Fruit fly (Drosophila melanogaster): Measurements from ENCODE around the gene CG14963.

Gene CG14963

dm6 chr3L:3122688-3123316 lies 49.5 kb downstream of the CG14963 start (continued):
- TF ChIP-seq MESR4 (GFP tag; optimal IDR thresholded peaks at IDR 0.05), result no peak
- no peak for TF ChIP-seq croc (GFP tag; conservative IDR thresholded peaks at IDR 0.05)
- peak; percentile 13 for TF ChIP-seq CG10979 (tag; optimal IDR thresholded peaks at IDR 0.05)
- TF ChIP-seq CG15514 (GFP tag; optimal IDR thresholded peaks at IDR 0.05), result no peak
- no peak for TF ChIP-seq CG9215 (GFP tag; IDR thresholded peaks at IDR 0.05)
- no peak for TF ChIP-seq fd3F (GFP tag; optimal IDR thresholded peaks at IDR 0.05)
- TF ChIP-seq Sry-δ (GFP tag; optimal IDR thresholded peaks at IDR 0.05), result no peak
- no peak; the same call in 1 of the 2 replicates for TF ChIP-seq CG32767 (GFP tag; IDR thresholded peaks at IDR 0.05)
- TF ChIP-seq wdn (GFP tag; IDR thresholded peaks at IDR 0.05), result no peak
- no peak for TF ChIP-seq BtbVII (GFP tag; optimal IDR thresholded peaks at IDR 0.05)
- no peak for TF ChIP-seq CG15601 (tag; optimal IDR thresholded peaks at IDR 0.05)
- TF ChIP-seq CG7372 (GFP tag; IDR thresholded peaks at IDR 0.05), result peak; percentile 52
- peak; percentile 6 for TF ChIP-seq CG6254 (GFP tag; optimal IDR thresholded peaks at IDR 0.05)
- no peak for TF ChIP-seq GATAe (GFP tag; conservative IDR thresholded peaks at IDR 0.05)
- peak; percentile 58 for TF ChIP-seq CG17802 (tag; optimal IDR thresholded peaks at IDR 0.05)
- TF ChIP-seq fd102C (GFP tag; optimal IDR thresholded peaks at IDR 0.05), result no peak
- no peak for TF ChIP-seq ase (GFP tag; IDR thresholded peaks at IDR 0.05)
- no peak for TF ChIP-seq CG11723 (GFP tag; optimal IDR thresholded peaks at IDR 0.05)
- TF ChIP-seq CG15073 (GFP tag; optimal IDR thresholded peaks at IDR 0.05), result no peak
- TF ChIP-seq sens-2 (GFP tag; IDR thresholded peaks at IDR 0.05), result no peak
- TF ChIP-seq Hr3 (GFP tag; optimal IDR thresholded peaks at IDR 0.05), result no peak
- TF ChIP-seq CG3163 (GFP tag; optimal IDR thresholded peaks at IDR 0.05), result no peak
- TF ChIP-seq sc (optimal IDR thresholded peaks at IDR 0.05), result no peak
- no peak for TF ChIP-seq sc (GFP tag; optimal IDR thresholded peaks at IDR 0.05)
- TF ChIP-seq danr (GFP tag; IDR thresholded peaks at IDR 0.05), result no peak
- TF ChIP-seq Med (GFP tag), result peak; percentile 74
- no peak for TF ChIP-seq NfI (GFP tag; optimal IDR thresholded peaks at IDR 0.05)
- no peak for TF ChIP-seq Sry-β (GFP tag; optimal IDR thresholded peaks at IDR 0.05)
- no peak for TF ChIP-seq Hmr (GFP tag; optimal IDR thresholded peaks at IDR 0.05)
- TF ChIP-seq ssp (GFP tag; IDR thresholded peaks at IDR 0.05), result no peak
- no peak for TF ChIP-seq hkb (optimal IDR thresholded peaks at IDR 0.05)
- TF ChIP-seq hkb (GFP tag; IDR thresholded peaks at IDR 0.05), result 0 out of 2 replicates have a peak, but pooled peaks have one; percentile 18
- TF ChIP-seq MTF-1 (GFP tag; optimal IDR thresholded peaks at IDR 0.05; ENCODE audit: borderline replicate concordance), result peak; percentile 11
- no peak for TF ChIP-seq Lpt (GFP tag; optimal IDR thresholded peaks at IDR 0.05)
- no peak for TF ChIP-seq CG12391 (tag; optimal IDR thresholded peaks at IDR 0.05)
- TF ChIP-seq CG17568 (GFP tag; optimal IDR thresholded peaks at IDR 0.05), result no peak
- TF ChIP-seq ato (GFP tag; IDR thresholded peaks at IDR 0.05; ENCODE audit: partially characterized antibody), result no peak
- TF ChIP-seq Kr (GFP tag; optimal IDR thresholded peaks at IDR 0.05), result no peak
- no peak for TF ChIP-seq Atf6 (GFP tag; IDR thresholded peaks at IDR 0.05)
- no peak for TF ChIP-seq NC2β (GFP tag; optimal IDR thresholded peaks at IDR 0.05)
- TF ChIP-seq slou (GFP tag; optimal IDR thresholded peaks at IDR 0.05), result no peak
- TF ChIP-seq phol (tag; optimal IDR thresholded peaks at IDR 0.05), result no peak
- no peak for TF ChIP-seq dpn (GFP tag; optimal IDR thresholded peaks at IDR 0.05)
- TF ChIP-seq tap (tag; optimal IDR thresholded peaks at IDR 0.05), result no peak
- no peak for TF ChIP-seq ac (GFP tag; optimal IDR thresholded peaks at IDR 0.05)
- TF ChIP-seq D19B (GFP tag; optimal IDR thresholded peaks at IDR 0.05), result no peak
- no peak for TF ChIP-seq run (tag; optimal IDR thresholded peaks at IDR 0.05)
- no peak for TF ChIP-seq lov (optimal IDR thresholded peaks at IDR 0.05)
- TF ChIP-seq lov (GFP tag; IDR thresholded peaks at IDR 0.05), result no peak
- no peak for TF ChIP-seq ham (GFP tag; IDR thresholded peaks at IDR 0.05)
- TF ChIP-seq tin (GFP tag; optimal IDR thresholded peaks at IDR 0.05), result no peak
